Fruit fly (Drosophila melanogaster): Measurements from ENCODE around the gene Mnt.

DNA sequence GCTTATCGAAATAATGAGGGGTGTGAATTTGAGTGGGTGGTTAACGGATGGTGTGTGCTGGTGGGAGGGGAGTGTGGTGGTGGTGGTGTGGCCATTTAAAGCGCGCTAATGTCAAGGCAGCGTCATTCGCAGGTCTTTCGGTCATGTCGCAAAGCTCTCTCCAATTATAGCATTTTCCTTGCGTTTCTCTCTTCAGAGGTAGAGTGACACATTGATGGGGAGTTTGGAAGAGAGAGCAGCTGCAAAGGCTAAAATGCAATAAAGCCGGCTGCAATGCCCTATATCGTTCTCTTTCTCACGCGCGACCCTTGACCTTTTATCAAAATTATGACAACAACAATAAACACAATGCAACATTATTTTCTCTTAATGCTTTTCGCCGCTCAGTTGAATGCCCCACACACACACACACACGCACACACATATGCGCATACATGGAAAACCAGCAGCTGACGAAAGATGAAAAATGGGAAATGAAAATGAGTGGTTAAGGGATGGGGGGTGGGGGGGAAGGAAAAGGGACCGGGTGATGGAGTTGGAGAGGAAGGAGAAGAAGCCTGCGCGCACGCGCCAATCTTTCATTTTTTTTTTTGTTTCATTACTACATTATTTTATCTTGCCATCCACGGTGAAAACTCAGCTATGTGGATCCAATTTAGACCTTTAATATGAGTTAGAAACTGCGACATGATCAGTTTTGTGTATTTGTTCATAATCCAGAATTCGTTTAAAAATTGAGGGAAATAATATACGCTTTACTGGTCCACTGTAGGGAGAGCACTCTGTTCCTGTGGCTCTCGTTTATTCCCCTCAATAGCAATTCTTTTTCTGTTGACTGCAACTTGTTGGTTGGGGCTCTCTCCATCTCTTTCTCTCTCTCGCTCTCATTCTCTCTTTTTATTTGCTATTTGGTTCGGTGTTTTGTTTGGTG lies 20.3 kb downstream of the Mnt start:
- TF ChIP-seq CG7101 (tag; optimal IDR thresholded peaks at IDR 0.05): peak; percentile 71
- TF ChIP-seq kay (GFP tag; ENCODE audit: borderline replicate concordance): no peak
- TF ChIP-seq ovo (GFP tag; optimal IDR thresholded peaks at IDR 0.05): no peak
- TF ChIP-seq CG11617 (GFP tag; optimal IDR thresholded peaks at IDR 0.05): peak; percentile 23
- TF ChIP-seq tj (GFP tag; optimal IDR thresholded peaks at IDR 0.05): peak; percentile 17
- no peak for TF ChIP-seq cic (GFP tag; optimal IDR thresholded peaks at IDR 0.05)
- TF ChIP-seq Hr96 (GFP tag; optimal IDR thresholded peaks at IDR 0.05): no peak
- peak; percentile 68 for TF ChIP-seq CG33017 (tag; optimal IDR thresholded peaks at IDR 0.05)
